Worm (Caenorhabditis elegans) whole organism, L3 larva: Measurements from ENCODE around the gene ufbp-1.
A peak's percentile ranks its signal among the peaks of the same experiment; 100 is the strongest.

ENCODE experiments used
- R02D3.7 ChIP-seq: fragments of 150-350 bp; optimal IDR thresholded peaks from 2 replicates; lab custom pipeline; 2014; ENCODE audit warnings: missing biosample characterization, missing genetic modification characterization
- ZK546.5 ChIP-seq: sonication (generic microtip); optimal IDR thresholded peaks from 2 replicates; lab custom pipeline; 2017; ENCODE audit warnings: missing biosample characterization, missing genetic modification characterization
- aly-2 ChIP-seq: fragments of 150-350 bp; optimal IDR thresholded peaks from 2 replicates; lab custom pipeline; 2014; ENCODE audit warnings: missing biosample characterization, missing genetic modification characterization
- ceh-16 ChIP-seq: sonication (generic microtip); optimal IDR thresholded peaks from 2 replicates; lab custom pipeline; 2017; ENCODE audit warnings: missing biosample characterization, missing genetic modification characterization
- ceh-28 ChIP-seq: fragments of 150-350 bp; optimal IDR thresholded peaks from 2 replicates; lab custom pipeline; 2014; ENCODE audit warnings: missing biosample characterization, missing genetic modification reagents, missing genetic modification characterization
- ceh-82 ChIP-seq: fragments of 150-350 bp; optimal IDR thresholded peaks from 2 replicates; lab custom pipeline; 2014; ENCODE audit warnings: missing biosample characterization, missing genetic modification characterization
- ceh-9 ChIP-seq: sonication (generic microtip); optimal IDR thresholded peaks from 2 replicates; lab custom pipeline; 2018; ENCODE audit warnings: missing biosample characterization, missing genetic modification characterization
- daf-12 ChIP-seq: fragments of 150-350 bp; optimal IDR thresholded peaks from 2 replicates; lab custom pipeline; 2014; ENCODE audit warnings: missing biosample characterization, missing genetic modification reagents, missing genetic modification characterization
- egl-27 ChIP-seq: sonication (generic microtip); optimal IDR thresholded peaks from 4 replicates; lab custom pipeline; 2017; ENCODE audit warnings: missing biosample characterization, missing genetic modification reagents, missing genetic modification characterization
- egl-5 ChIP-seq: fragments of 150-350 bp; optimal IDR thresholded peaks from 2 replicates; lab custom pipeline; 2017; ENCODE audit warnings: missing biosample characterization, missing genetic modification reagents, missing genetic modification characterization, inconsistent platforms
- elt-1 ChIP-seq: fragments of 150-350 bp; optimal IDR thresholded peaks from 2 replicates; lab custom pipeline; 2014; ENCODE audit warnings: missing biosample characterization, missing genetic modification characterization
- elt-2 ChIP-seq: sonication (generic microtip); optimal IDR thresholded peaks from 2 replicates; lab custom pipeline; 2016; ENCODE audit warnings: missing genetic modification reagents, mild to moderate bottlenecking, missing genetic modification characterization, missing compliant biosample characterization
- elt-3 ChIP-seq, 3 experiments: fragments of 150-350 bp in 1 of 3; sonication (generic microtip) in 2 of 3; optimal IDR thresholded peaks; 2 replicates in 2 of 3; 4 replicates in 1 of 3; lab custom pipeline; 2014 to 2017; ENCODE audit warnings: missing biosample characterization in 3 of 3, missing genetic modification characterization in 3 of 3
- eor-1 ChIP-seq, 2 experiments: fragments of 150-350 bp; optimal IDR thresholded peaks; 2 replicates each; lab custom pipeline; 2014 to 2018; ENCODE audit warnings: missing biosample characterization in 2 of 2, missing genetic modification characterization in 2 of 2
- fkh-10 ChIP-seq: sonication (generic microtip); optimal IDR thresholded peaks from 2 replicates; lab custom pipeline; 2017; ENCODE audit warnings: missing biosample characterization, missing genetic modification reagents, missing genetic modification characterization
- fkh-2 ChIP-seq: fragments of 150-350 bp; optimal IDR thresholded peaks from 2 replicates; lab custom pipeline; 2014; ENCODE audit warnings: missing biosample characterization, missing genetic modification reagents, missing genetic modification characterization
- fos-1 ChIP-seq: fragments of 150-350 bp; optimal IDR thresholded peaks from 2 replicates; lab custom pipeline; 2014; ENCODE audit warnings: missing biosample characterization, missing genetic modification characterization
- jun-1 ChIP-seq: fragments of 150-350 bp; optimal IDR thresholded peaks from 2 replicates; lab custom pipeline; 2014; ENCODE audit warnings: missing biosample characterization, missing genetic modification reagents, missing genetic modification characterization
- lin-15B ChIP-seq: fragments of 150-350 bp; optimal IDR thresholded peaks from 2 replicates; lab custom pipeline; 2014; ENCODE audit warnings: missing biosample characterization, missing genetic modification characterization
- lin-39 ChIP-seq: fragments of 150-350 bp; optimal IDR thresholded peaks from 2 replicates; lab custom pipeline; 2018; ENCODE audit warnings: missing biosample characterization, missing genetic modification reagents, missing genetic modification characterization
- lsy-12 ChIP-seq: sonication (generic microtip); optimal IDR thresholded peaks from 2 replicates; lab custom pipeline; 2016; ENCODE audit warnings: mild to moderate bottlenecking, missing genetic modification characterization, missing compliant biosample characterization
- mdl-1 ChIP-seq: fragments of 150-350 bp; optimal IDR thresholded peaks from 2 replicates; lab custom pipeline; 2014; ENCODE audit warnings: missing biosample characterization, missing genetic modification characterization
- mml-1 ChIP-seq: fragments of 150-350 bp; sonication (generic microtip); optimal IDR thresholded peaks from 3 replicates; lab custom pipeline; 2014; ENCODE audit warnings: missing biosample characterization, missing genetic modification characterization
- nfya-1 ChIP-seq: sonication (generic microtip); optimal IDR thresholded peaks from 2 replicates; lab custom pipeline; 2017; ENCODE audit warnings: missing genetic modification characterization, mild to moderate bottlenecking, missing compliant biosample characterization, antibody characterized with exemption, moderate library complexity; ENCODE audit not compliant: insufficient read depth
- nhr-11 ChIP-seq: fragments of 150-350 bp; optimal IDR thresholded peaks from 2 replicates; lab custom pipeline; 2014; ENCODE audit warnings: missing biosample characterization, missing genetic modification characterization
- nhr-12 ChIP-seq: fragments of 150-350 bp; optimal IDR thresholded peaks from 2 replicates; lab custom pipeline; 2014; ENCODE audit warnings: missing biosample characterization, missing genetic modification characterization
- nhr-23 ChIP-seq: fragments of 150-350 bp; optimal IDR thresholded peaks from 2 replicates; lab custom pipeline; 2014; ENCODE audit warnings: missing biosample characterization, missing genetic modification reagents, missing genetic modification characterization
- nhr-237 ChIP-seq: fragments of 150-350 bp; optimal IDR thresholded peaks from 2 replicates; lab custom pipeline; 2014; ENCODE audit warnings: missing biosample characterization, missing genetic modification characterization
- nhr-25 ChIP-seq: sonication (generic microtip); optimal IDR thresholded peaks from 2 replicates; lab custom pipeline; 2017; ENCODE audit warnings: missing biosample characterization, missing genetic modification characterization
- nhr-28 ChIP-seq: fragments of 150-350 bp; optimal IDR thresholded peaks from 2 replicates; lab custom pipeline; 2014; ENCODE audit warnings: missing biosample characterization, missing genetic modification characterization
- nhr-43 ChIP-seq: sonication (generic microtip); optimal IDR thresholded peaks from 2 replicates; lab custom pipeline; 2016; ENCODE audit warnings: mild to moderate bottlenecking, missing genetic modification characterization, missing compliant biosample characterization; ENCODE audit not compliant: poor library complexity, severe bottlenecking
- nhr-67 ChIP-seq: fragments of 150-350 bp; optimal IDR thresholded peaks from 2 replicates; lab custom pipeline; 2014; ENCODE audit warnings: missing biosample characterization, missing genetic modification characterization
- nhr-77 ChIP-seq: fragments of 150-350 bp; optimal IDR thresholded peaks from 2 replicates; lab custom pipeline; 2014; ENCODE audit warnings: missing biosample characterization, missing genetic modification characterization
- pha-4 ChIP-seq: fragments of 150-350 bp; optimal IDR thresholded peaks from 2 replicates; lab custom pipeline; 2014; ENCODE audit warnings: missing biosample characterization, missing genetic modification reagents, missing genetic modification characterization
- pqm-1 ChIP-seq: fragments of 150-350 bp; optimal IDR thresholded peaks from 2 replicates; lab custom pipeline; 2017; ENCODE audit warnings: missing biosample characterization, missing genetic modification characterization, inconsistent platforms
- skn-1 ChIP-seq: fragments of 150-350 bp; optimal IDR thresholded peaks from 2 replicates; lab custom pipeline; 2014; ENCODE audit warnings: missing biosample characterization, missing genetic modification characterization
- snpc-4 ChIP-seq: fragments of 150-350 bp; optimal IDR thresholded peaks from 2 replicates; lab custom pipeline; 2014; ENCODE audit warnings: missing biosample characterization, missing genetic modification characterization
- tbx-2 ChIP-seq: sonication (generic microtip); optimal IDR thresholded peaks from 2 replicates; lab custom pipeline; 2016; ENCODE audit warnings: mild to moderate bottlenecking, missing genetic modification characterization, missing compliant biosample characterization
- unc-39 ChIP-seq: sonication (generic microtip); optimal IDR thresholded peaks from 4 replicates; lab custom pipeline; 2017; ENCODE audit warnings: missing biosample characterization, missing genetic modification characterization
- unc-62 ChIP-seq: fragments of 150-350 bp; sonication (generic microtip); optimal IDR thresholded peaks from 4 replicates; lab custom pipeline; 2014; ENCODE audit warnings: missing biosample characterization, missing genetic modification reagents, missing genetic modification characterization
- zag-1 ChIP-seq: fragments of 150-350 bp; optimal IDR thresholded peaks from 2 replicates; lab custom pipeline; 2014; ENCODE audit warnings: missing biosample characterization, missing genetic modification characterization
- ztf-11 ChIP-seq: fragments of 150-350 bp; optimal IDR thresholded peaks from 2 replicates; lab custom pipeline; 2014; ENCODE audit warnings: missing biosample characterization, missing genetic modification characterization
- ztf-4 ChIP-seq: fragments of 150-350 bp; optimal IDR thresholded peaks from 2 replicates; lab custom pipeline; 2014; ENCODE audit warnings: missing biosample characterization, missing genetic modification characterization

ufbp-1 gene

ce11 chrIII:8417192-8417967, 26.0 kb downstream of the ufbp-1 start (continued):
- TF ChIP-seq lin-15B, result peak; percentile 94

ce11 chrIII:8416871-8417191, 26.6 kb downstream of the ufbp-1 start:
- TF ChIP-seq nhr-237 (no peak), eor-1 (tag; optimal IDR thresholded peaks at IDR 0.05; lab: Kevin White, UChicago) (no peak), zag-1 (tag; lab: Kevin White, UChicago) (no peak), ceh-28 (tag; lab: Kevin White, UChicago) (no peak), lin-15B (no peak), unc-39 (tag; lab: Kevin White, UChicago) (no peak), mdl-1 (tag; lab: Kevin White, UChicago) (no peak), ztf-11 (tag; lab: Kevin White, UChicago) (no peak), lin-39 (tag; lab: Kevin White, UChicago) (no peak), elt-2 (tag; lab: Kevin White, UChicago) (no peak), fkh-2 (tag; lab: Kevin White, UChicago) (no peak), R02D3.7 (tag; lab: Kevin White, UChicago) (no peak), lsy-12 (no peak), ceh-82 (tag; lab: Kevin White, UChicago) (no peak), fos-1 (tag; lab: Kevin White, UChicago) (no peak), fkh-10 (GFP tag; lab: Kevin White, UChicago) (no peak), nhr-67 (tag; lab: Kevin White, UChicago) (no peak)

- TF ChIP-seq egl-5 (tag; lab: Kevin White, UChicago) (no peak), elt-3 (tag; optimal IDR thresholded peaks at IDR 0.05; lab: Kevin White, UChicago) (no peak), mdl-1 (tag; lab: Kevin White, UChicago) (no peak), unc-62 (GFP tag; lab: Kevin White, UChicago) (no peak), nhr-43 (tag; lab: Kevin White, UChicago) (no peak), pha-4 (tag; lab: Kevin White, UChicago) (peak; percentile 32), jun-1 (tag; lab: Kevin White, UChicago) (no peak)
Observed at ce11 chrIII:8413501-8413900, 29.9 kb downstream of the ufbp-1 start.

ce11 chrIII:8411976-8412375, 31.4 kb downstream of the ufbp-1 start:
- TF ChIP-seq nhr-11 (tag; lab: Kevin White, UChicago) (no peak), elt-3 (tag; optimal IDR thresholded peaks at IDR 0.05; lab: Kevin White, UChicago) (no peak), nhr-25 (peak; percentile 83), eor-1 (tag; optimal IDR thresholded peaks at IDR 0.05; lab: Kevin White, UChicago) (no peak), skn-1 (tag; lab: Kevin White, UChicago) (peak; percentile 35), elt-2 (tag; lab: Kevin White, UChicago) (peak; percentile 65), egl-5 (tag; lab: Kevin White, UChicago) (peak; percentile 60), ceh-16 (no peak), fkh-2 (tag; lab: Kevin White, UChicago) (no peak), R02D3.7 (tag; lab: Kevin White, UChicago) (peak; percentile 23), nhr-23 (tag; lab: Kevin White, UChicago) (peak; percentile 78), mml-1 (no peak), nhr-12 (tag; lab: Kevin White, UChicago) (no peak), snpc-4 (tag; lab: Kevin White, UChicago) (peak; percentile 82), ceh-28 (tag; lab: Kevin White, UChicago) (peak; percentile 59), nhr-67 (tag; lab: Kevin White, UChicago) (no peak), pha-4 (tag; lab: Kevin White, UChicago) (peak; percentile 82), lsy-12 (peak; percentile 85), pqm-1 (tag; lab: Kevin White, UChicago) (peak; percentile 66), egl-27 (tag; lab: Kevin White, UChicago) (no peak), unc-39 (tag; lab: Kevin White, UChicago) (no peak), fkh-10 (GFP tag; lab: Kevin White, UChicago) (peak; percentile 75), daf-12 (tag; lab: Kevin White, UChicago) (no peak), ZK546.5 (tag; lab: Kevin White, UChicago) (no peak), nhr-237 (no peak), zag-1 (tag; lab: Kevin White, UChicago) (no peak), nhr-77 (tag; lab: Kevin White, UChicago) (no peak), ztf-4 (no peak), lin-39 (tag; lab: Kevin White, UChicago) (peak; percentile 77), nhr-43 (tag; lab: Kevin White, UChicago) (peak; percentile 14), mdl-1 (tag; lab: Kevin White, UChicago) (no peak), ztf-11 (tag; lab: Kevin White, UChicago) (no peak), aly-2 (tag; lab: Kevin White, UChicago) (no peak), elt-1 (tag; lab: Kevin White, UChicago) (peak; percentile 55), jun-1 (tag; lab: Kevin White, UChicago) (no peak), ceh-9 (tag; lab: Kevin White, UChicago) (no peak), fos-1 (tag; lab: Kevin White, UChicago) (no peak), nfya-1 (tag; lab: Kevin White, UChicago) (peak; percentile 99), nhr-28 (tag; lab: Kevin White, UChicago) (no peak), tbx-2 (no peak)
